Fruit fly (Drosophila melanogaster): Measurements from ENCODE around the gene CG32199.

- no peak for TF ChIP-seq Tbp (GFP tag; optimal IDR thresholded peaks at IDR 0.05)
- no peak for TF ChIP-seq inv (GFP tag; IDR thresholded peaks at IDR 0.05; ENCODE audit: partially characterized antibody)
- TF ChIP-seq Ada2b (GFP tag; IDR thresholded peaks at IDR 0.05) = no peak
- no peak for TF ChIP-seq trem (tag; optimal IDR thresholded peaks at IDR 0.05)
- TF ChIP-seq dpn (GFP tag; optimal IDR thresholded peaks at IDR 0.05) = no peak
- TF ChIP-seq H2.0 (GFP tag; IDR thresholded peaks at IDR 0.05) = no peak
- no peak for TF ChIP-seq CG8359 (GFP tag; optimal IDR thresholded peaks at IDR 0.05; ENCODE audit: borderline replicate concordance)
- TF ChIP-seq Neu2 (GFP tag; optimal IDR thresholded peaks at IDR 0.05; ENCODE audit: borderline replicate concordance) = no peak
Observed at dm6 chr3L:18633084-18633483, 21.4 kb downstream of the CG32199 start.

Data from whole organism, embryonic.